Fruit fly (Drosophila melanogaster) whole organism, embryonic: ENCODE data around the gene Bet3.

ENCODE experiments used
- Atf6 ChIP-seq: fragments of 200-800 bp; sonication (Bioruptor generic); IDR thresholded peaks from 2 replicates; pipeline ENCODE4 v1.3.6; 2022; ENCODE audit warnings: missing biosample characterization, missing genetic modification characterization
- B-H2 ChIP-seq: fragments of 200-800 bp; sonication (Bioruptor generic); optimal IDR thresholded peaks from 2 replicates; lab custom pipeline; 2018; ENCODE audit warnings: missing biosample characterization, mild to moderate bottlenecking, missing genetic modification characterization
- CG10462 ChIP-seq: fragments of 200-800 bp; sonication (Bioruptor generic); optimal IDR thresholded peaks from 2 replicates; lab custom pipeline; 2016; ENCODE audit warnings: missing biosample characterization, missing genetic modification characterization
- CG11398 ChIP-seq: fragments of 200-800 bp; sonication (Bioruptor generic); optimal IDR thresholded peaks from 2 replicates; lab custom pipeline; 2016; ENCODE audit warnings: missing biosample characterization, missing genetic modification characterization
- CG11560 ChIP-seq: fragments of 200-800 bp; sonication (Bioruptor generic); IDR thresholded peaks from 3 replicates; pipeline ENCODE4 v1.3.6; 2022; ENCODE audit warnings: missing biosample characterization, missing genetic modification characterization
- CG1233 ChIP-seq: fragments of 200-800 bp; sonication (Bioruptor generic); optimal IDR thresholded peaks from 4 replicates; lab custom pipeline; 2018; ENCODE audit warnings: missing biosample characterization, mild to moderate bottlenecking, missing genetic modification characterization
- CG15269 ChIP-seq: fragments of 200-800 bp; sonication (Bioruptor generic); optimal IDR thresholded peaks from 2 replicates; lab custom pipeline; 2018; ENCODE audit warnings: missing biosample characterization, mild to moderate bottlenecking, missing genetic modification characterization, moderate library complexity
- CG2678 ChIP-seq: fragments of 200-800 bp; sonication (Bioruptor generic); optimal IDR thresholded peaks from 3 replicates; lab custom pipeline; 2019; ENCODE audit warnings: missing biosample characterization, mild to moderate bottlenecking, missing genetic modification characterization, moderate library complexity
- CG30403 ChIP-seq: fragments of 200-800 bp; sonication (Bioruptor generic); optimal IDR thresholded peaks from 3 replicates; lab custom pipeline; 2016; ENCODE audit warnings: missing biosample characterization, missing genetic modification characterization
- CG31441 ChIP-seq: fragments of 200-800 bp; sonication (Bioruptor generic); IDR thresholded peaks from 2 replicates; pipeline ENCODE4 v1.3.6; 2022; ENCODE audit warnings: missing biosample characterization, missing genetic modification characterization
- CG33213 ChIP-seq: fragments of 200-800 bp; sonication (Bioruptor generic); optimal IDR thresholded peaks from 3 replicates; lab custom pipeline; 2016; ENCODE audit warnings: missing biosample characterization, missing genetic modification characterization
- CG3847 ChIP-seq: fragments of 200-800 bp; sonication (Bioruptor generic); IDR thresholded peaks from 2 replicates; pipeline ENCODE4 v1.3.6; 2022; ENCODE audit warnings: missing biosample characterization, missing genetic modification characterization
- CG4854 ChIP-seq: fragments of 200-800 bp; sonication (Bioruptor generic); optimal IDR thresholded peaks from 2 replicates; lab custom pipeline; 2016; ENCODE audit warnings: missing biosample characterization, missing genetic modification characterization, inconsistent platforms
- CG5180 ChIP-seq: fragments of 200-800 bp; sonication (Bioruptor generic); optimal IDR thresholded peaks from 3 replicates; lab custom pipeline; 2017; ENCODE audit warnings: missing biosample characterization, missing genetic modification characterization, mild to moderate bottlenecking, moderate library complexity, missing genetic modification reagents
- CG6254 ChIP-seq: fragments of 200-800 bp; sonication (Bioruptor generic); optimal IDR thresholded peaks from 3 replicates; lab custom pipeline; 2017; ENCODE audit warnings: mild to moderate bottlenecking, missing biosample characterization, missing genetic modification reagents, missing genetic modification characterization
- CG6272 ChIP-seq: fragments of 200-800 bp; sonication (Bioruptor generic); IDR thresholded peaks from 2 replicates; pipeline ENCODE4 v1.3.6; 2022; ENCODE audit warnings: missing biosample characterization, missing genetic modification characterization
- CG6791 ChIP-seq: fragments of 200-800 bp; sonication (Bioruptor generic); IDR thresholded peaks from 3 replicates; pipeline ENCODE4 v1.3.6; 2022; ENCODE audit warnings: missing biosample characterization, missing genetic modification characterization; ENCODE audit not compliant: partially characterized antibody
- CG7556 ChIP-seq: fragments of 200-800 bp; sonication (Bioruptor generic); optimal IDR thresholded peaks from 2 replicates; lab custom pipeline; 2017; ENCODE audit warnings: missing biosample characterization, mild to moderate bottlenecking, missing genetic modification characterization
- CG8089 ChIP-seq: fragments of 200-800 bp; sonication (Bioruptor generic); optimal IDR thresholded peaks from 3 replicates; lab custom pipeline; 2016; ENCODE audit warnings: missing biosample characterization, missing genetic modification characterization
- CG8281 ChIP-seq: fragments of 200-800 bp; sonication (Bioruptor generic); optimal IDR thresholded peaks from 2 replicates; lab custom pipeline; 2018; ENCODE audit warnings: missing biosample characterization, mild to moderate bottlenecking, missing genetic modification characterization, moderate library complexity
- CG8290 ChIP-seq, 3 experiments: fragments of 200-800 bp; sonication (Bioruptor generic); optimal IDR thresholded peaks; 2 replicates each; lab custom pipeline; 2016 to 2019; ENCODE audit warnings: missing biosample characterization in 3 of 3, missing genetic modification characterization in 3 of 3, mild to moderate bottlenecking in 2 of 3, moderate library complexity in 1 of 3
- CG8359 ChIP-seq: fragments of 200-800 bp; sonication (Bioruptor generic); optimal IDR thresholded peaks from 2 replicates; lab custom pipeline; 2017; ENCODE audit warnings: missing biosample characterization, mild to moderate bottlenecking, missing genetic modification characterization, borderline replicate concordance
- CG9437 ChIP-seq: fragments of 200-800 bp; sonication (Bioruptor generic); optimal IDR thresholded peaks from 2 replicates; lab custom pipeline; 2018; ENCODE audit warnings: missing biosample characterization, mild to moderate bottlenecking, missing genetic modification characterization
- CoRest ChIP-seq: fragments of 200-800 bp; sonication (Bioruptor generic); optimal IDR thresholded peaks from 3 replicates; lab custom pipeline; 2018; ENCODE audit warnings: missing biosample characterization, mild to moderate bottlenecking, missing genetic modification characterization, moderate library complexity
- D19B ChIP-seq: fragments of 200-800 bp; sonication (Bioruptor generic); optimal IDR thresholded peaks from 2 replicates; lab custom pipeline; 2017; ENCODE audit warnings: missing biosample characterization, mild to moderate bottlenecking, missing genetic modification characterization
- Dbx ChIP-seq: fragments of 200-800 bp; sonication (Bioruptor generic); IDR thresholded peaks from 3 replicates; pipeline ENCODE4 v1.3.6; 2022; ENCODE audit warnings: missing biosample characterization, missing genetic modification characterization
- Doc2 ChIP-seq: fragments of 200-800 bp; sonication (Bioruptor generic); IDR thresholded peaks from 2 replicates; pipeline ENCODE4 v1.3.6; 2022; ENCODE audit warnings: missing biosample characterization, missing genetic modification characterization
- E2f2 ChIP-seq: fragments of 200-800 bp; sonication (Bioruptor generic); IDR thresholded peaks from 2 replicates; pipeline ENCODE4 v1.3.6; 2022; ENCODE audit warnings: missing biosample characterization, missing genetic modification characterization
- Gug ChIP-seq: fragments of 200-800 bp; sonication (Bioruptor generic); IDR thresholded peaks from 4 replicates; pipeline ENCODE4 v1.3.6; 2022; ENCODE audit warnings: missing biosample characterization, missing genetic modification characterization
- Hmr ChIP-seq: fragments of 200-800 bp; sonication (Bioruptor generic); optimal IDR thresholded peaks from 3 replicates; lab custom pipeline; 2017; ENCODE audit warnings: mild to moderate bottlenecking, missing biosample characterization, missing genetic modification reagents, missing genetic modification characterization
- amos ChIP-seq: fragments of 200-800 bp; sonication (Bioruptor generic); IDR thresholded peaks from 2 replicates; pipeline ENCODE4 v1.3.6; 2022; ENCODE audit warnings: missing biosample characterization, missing genetic modification characterization; ENCODE audit not compliant: partially characterized antibody
- ap ChIP-seq: fragments of 200-800 bp; sonication (Bioruptor generic); IDR thresholded peaks from 2 replicates; pipeline ENCODE4 v1.3.6; 2022; ENCODE audit warnings: missing biosample characterization, missing genetic modification characterization
- bab2 ChIP-seq: fragments of 200-800 bp; sonication (Bioruptor generic); optimal IDR thresholded peaks from 2 replicates; lab custom pipeline; 2016; ENCODE audit warnings: missing biosample characterization, missing genetic modification characterization
- caup ChIP-seq: fragments of 200-800 bp; sonication (Bioruptor generic); optimal IDR thresholded peaks from 3 replicates; lab custom pipeline; 2017; ENCODE audit warnings: missing biosample characterization, mild to moderate bottlenecking, missing genetic modification characterization, moderate library complexity; ENCODE audit not compliant: severe bottlenecking
- chif ChIP-seq, 2 experiments: fragments of 200-800 bp; sonication (Bioruptor generic); optimal IDR thresholded peaks; 3 replicates each; lab custom pipeline; 2016; ENCODE audit warnings: missing biosample characterization in 2 of 2, missing genetic modification characterization in 2 of 2
- chinmo ChIP-seq: fragments of 200-800 bp; sonication (Bioruptor generic); IDR thresholded peaks from 4 replicates; pipeline ENCODE4 v1.3.6; 2022; ENCODE audit warnings: missing biosample characterization, missing genetic modification characterization; ENCODE audit not compliant: partially characterized antibody
- fd3F ChIP-seq: fragments of 200-800 bp; sonication (Bioruptor generic); optimal IDR thresholded peaks from 2 replicates; lab custom pipeline; 2018; ENCODE audit warnings: missing biosample characterization, mild to moderate bottlenecking, missing genetic modification characterization, moderate library complexity
- gcm ChIP-seq: fragments of 200-800 bp; sonication (Bioruptor generic); optimal IDR thresholded peaks from 2 replicates; lab custom pipeline; 2019; ENCODE audit warnings: missing biosample characterization, mild to moderate bottlenecking, missing genetic modification characterization, moderate library complexity
- h ChIP-seq: fragments of >200 bp; optimal IDR thresholded peaks from 2 replicates; lab custom pipeline; 2017
- insv ChIP-seq, 2 experiments: fragments of 200-800 bp; sonication (Bioruptor generic); optimal IDR thresholded peaks; 3 replicates each; lab custom pipeline; 2016 to 2018; ENCODE audit warnings: missing biosample characterization in 2 of 2, missing genetic modification characterization in 2 of 2
- luna ChIP-seq: fragments of 200-800 bp; sonication (Bioruptor generic); optimal IDR thresholded peaks from 2 replicates; lab custom pipeline; 2016; ENCODE audit warnings: missing biosample characterization, missing genetic modification characterization
- org-1 ChIP-seq: fragments of 200-800 bp; sonication (Bioruptor generic); optimal IDR thresholded peaks from 2 replicates; lab custom pipeline; 2017; ENCODE audit warnings: missing biosample characterization, missing genetic modification characterization
- pb ChIP-seq: fragments of 200-800 bp; sonication (Bioruptor generic); optimal IDR thresholded peaks from 3 replicates; lab custom pipeline; 2016; ENCODE audit warnings: missing biosample characterization, missing genetic modification characterization
- rib ChIP-seq: fragments of 200-800 bp; sonication (Bioruptor generic); IDR thresholded peaks from 2 replicates; pipeline ENCODE4 v1.3.6; 2022; ENCODE audit warnings: missing biosample characterization, missing genetic modification characterization
- row ChIP-seq: fragments of 200-800 bp; sonication (Bioruptor generic); IDR thresholded peaks from 3 replicates; pipeline ENCODE4 v1.3.6; 2022; ENCODE audit warnings: missing biosample characterization, missing genetic modification characterization
- schlank ChIP-seq: fragments of 200-800 bp; sonication (Bioruptor generic); optimal IDR thresholded peaks from 2 replicates; lab custom pipeline; 2018; ENCODE audit warnings: missing biosample characterization, mild to moderate bottlenecking, missing genetic modification characterization
- sd ChIP-seq: fragments of 200-800 bp; sonication (Bioruptor generic); optimal IDR thresholded peaks from 3 replicates; lab custom pipeline; 2018; ENCODE audit warnings: missing biosample characterization, mild to moderate bottlenecking, missing genetic modification characterization, moderate library complexity
- sqz ChIP-seq: fragments of 200-800 bp; sonication (Bioruptor generic); optimal IDR thresholded peaks from 3 replicates; lab custom pipeline; 2018; ENCODE audit warnings: missing biosample characterization, mild to moderate bottlenecking, missing genetic modification characterization
- sug ChIP-seq: fragments of 200-800 bp; optimal IDR thresholded peaks from 2 replicates; lab custom pipeline; 2019; ENCODE audit warnings: missing biosample characterization, mild to moderate bottlenecking, missing genetic modification characterization, moderate library complexity
- vvl ChIP-seq: fragments of 200-800 bp; sonication (Bioruptor generic); IDR thresholded peaks from 2 replicates; pipeline ENCODE4 v1.3.6; 2022; ENCODE audit warnings: missing biosample characterization, missing genetic modification characterization

The Bet3 gene

DNA sequence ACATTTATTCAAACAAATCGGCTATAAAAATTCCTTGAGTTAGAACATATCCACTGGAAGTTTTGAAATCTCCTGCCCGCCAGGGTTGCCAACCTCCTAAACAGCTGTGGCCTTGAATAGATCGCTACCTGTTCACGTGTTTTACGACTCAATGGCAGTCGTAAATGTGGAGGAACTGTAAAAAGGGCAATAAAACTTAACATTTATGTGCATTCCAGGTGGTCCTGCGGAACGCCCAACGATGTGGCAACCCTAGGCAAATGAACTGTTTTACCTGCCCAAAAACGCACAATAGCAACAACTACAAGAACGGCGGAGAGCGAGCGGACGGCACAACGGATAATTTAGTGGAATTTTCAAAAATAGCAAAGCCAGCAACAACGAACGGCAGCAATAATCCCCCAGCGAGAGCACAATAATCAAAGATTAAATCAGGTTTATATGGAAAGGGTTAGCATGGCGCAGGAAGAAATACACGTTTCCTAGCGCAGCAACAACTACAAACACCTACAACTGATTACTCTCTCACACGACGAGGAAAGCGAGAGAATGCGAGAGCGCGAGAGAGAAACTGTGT lies 19.7 kb upstream of the Bet3 start (continued):
- TF ChIP-seq rib (GFP tag; lab: Robert Waterston, UW) (no peak), bab2 (GFP tag; lab: Kevin White, UChicago) (no peak), org-1 (no peak), chinmo (GFP tag; lab: Robert Waterston, UW) (0 out of 4 replicates have a peak, but pooled peaks have one; percentile 46), CG30403 (GFP tag; lab: Kevin White, UChicago) (no peak), CG15269 (tag; lab: Kevin White, UChicago) (no peak), insv (GFP tag; optimal IDR thresholded peaks at IDR 0.05; lab: Kevin White, UChicago) (no peak), Hmr (GFP tag; lab: Kevin White, UChicago) (no peak), CG7556 (GFP tag; lab: Kevin White, UChicago) (no peak), CG6791 (GFP tag; lab: Robert Waterston, UW) (peak; percentile 46; the same call in 1 of the 3 replicates), E2f2 (no peak; the same call in 1 of the 2 replicates), caup (GFP tag; lab: Kevin White, UChicago) (no peak), CG31441 (no peak), CG3847 (GFP tag; lab: Robert Waterston, UW) (peak; percentile 28; the same call in 1 of the 2 replicates), gcm (GFP tag; lab: Kevin White, UChicago) (no peak), sug (tag; lab: Kevin White, UChicago) (no peak), sd (tag; lab: Kevin White, UChicago) (peak; percentile 83), sqz (no peak), CG6254 (GFP tag; lab: Kevin White, UChicago) (no peak), CG2678 (tag; lab: Kevin White, UChicago) (no peak), CG8089 (no peak), CG10462 (no peak), CG33213 (peak; percentile 29), vvl (no peak; the same call in 1 of the 2 replicates), B-H2 (GFP tag; lab: Kevin White, UChicago) (no peak), luna (GFP tag; lab: Kevin White, UChicago) (no peak), Atf6 (GFP tag; lab: Robert Waterston, UW) (peak; percentile 36), row (GFP tag; lab: Robert Waterston, UW) (no peak; the same call in 2 of the 3 replicates), CG9437 (GFP tag; lab: Kevin White, UChicago) (no peak), chif (GFP tag; optimal IDR thresholded peaks at IDR 0.05; lab: Kevin White, UChicago) (peak in 1 of 2 experiments; percentile 38), CG11398 (GFP tag; lab: Kevin White, UChicago) (no peak), pb (GFP tag; lab: Kevin White, UChicago) (no peak), CG11560 (no peak), ap (0 out of 2 replicates have a peak, but pooled peaks have one; percentile 20), schlank (no peak), CG5180 (no peak), CG8359 (no peak), D19B (GFP tag; lab: Kevin White, UChicago) (no peak), CG1233 (no peak), CG8281 (tag; lab: Kevin White, UChicago) (no peak), CoRest (tag; lab: Kevin White, UChicago) (peak; percentile 5), Gug (GFP tag; lab: Robert Waterston, UW) (peak; percentile 43; the same call in 1 of the 4 replicates), h (no peak), CG4854 (no peak), Dbx (GFP tag; lab: Robert Waterston, UW) (no peak), fd3F (GFP tag; lab: Kevin White, UChicago) (no peak), Doc2 (GFP tag; lab: Robert Waterston, UW) (no peak), CG6272 (GFP tag; lab: Robert Waterston, UW) (peak; percentile 39; the same call in 1 of the 2 replicates), amos (no peak), CG8290 (GFP tag; optimal IDR thresholded peaks at IDR 0.05; lab: Kevin White, UChicago) (no peak), CG8290 (tag; optimal IDR thresholded peaks at IDR 0.05; lab: Kevin White, UChicago) (peak; percentile 23 to 86)
